Worm (Caenorhabditis elegans) whole organism, L3 larva: Measurements from ENCODE around the gene gpx-3.

Source experiments
- R02D3.7 ChIP-seq: fragments of 150-350 bp; optimal IDR thresholded peaks from 2 replicates; lab custom pipeline; 2014; ENCODE audit warnings: missing biosample characterization, missing genetic modification characterization
- ZK546.5 ChIP-seq: sonication (generic microtip); optimal IDR thresholded peaks from 2 replicates; lab custom pipeline; 2017; ENCODE audit warnings: missing biosample characterization, missing genetic modification characterization
- ama-1 ChIP-seq: fragments of 150-350 bp; optimal IDR thresholded peaks from 2 replicates; lab custom pipeline; 2018
- ceh-16 ChIP-seq: sonication (generic microtip); optimal IDR thresholded peaks from 2 replicates; lab custom pipeline; 2017; ENCODE audit warnings: missing biosample characterization, missing genetic modification characterization
- ceh-28 ChIP-seq: fragments of 150-350 bp; optimal IDR thresholded peaks from 2 replicates; lab custom pipeline; 2014; ENCODE audit warnings: missing biosample characterization, missing genetic modification reagents, missing genetic modification characterization
- egl-27 ChIP-seq: sonication (generic microtip); optimal IDR thresholded peaks from 4 replicates; lab custom pipeline; 2017; ENCODE audit warnings: missing biosample characterization, missing genetic modification reagents, missing genetic modification characterization
- egl-5 ChIP-seq: fragments of 150-350 bp; optimal IDR thresholded peaks from 2 replicates; lab custom pipeline; 2017; ENCODE audit warnings: missing biosample characterization, missing genetic modification reagents, missing genetic modification characterization, inconsistent platforms
- elt-1 ChIP-seq: fragments of 150-350 bp; optimal IDR thresholded peaks from 2 replicates; lab custom pipeline; 2014; ENCODE audit warnings: missing biosample characterization, missing genetic modification characterization
- elt-2 ChIP-seq: sonication (generic microtip); optimal IDR thresholded peaks from 2 replicates; lab custom pipeline; 2016; ENCODE audit warnings: missing genetic modification reagents, mild to moderate bottlenecking, missing genetic modification characterization, missing compliant biosample characterization
- fkh-10 ChIP-seq: sonication (generic microtip); optimal IDR thresholded peaks from 2 replicates; lab custom pipeline; 2017; ENCODE audit warnings: missing biosample characterization, missing genetic modification reagents, missing genetic modification characterization
- fkh-2 ChIP-seq: fragments of 150-350 bp; optimal IDR thresholded peaks from 2 replicates; lab custom pipeline; 2014; ENCODE audit warnings: missing biosample characterization, missing genetic modification reagents, missing genetic modification characterization
- fos-1 ChIP-seq: fragments of 150-350 bp; optimal IDR thresholded peaks from 2 replicates; lab custom pipeline; 2014; ENCODE audit warnings: missing biosample characterization, missing genetic modification characterization
- jun-1 ChIP-seq: fragments of 150-350 bp; optimal IDR thresholded peaks from 2 replicates; lab custom pipeline; 2014; ENCODE audit warnings: missing biosample characterization, missing genetic modification reagents, missing genetic modification characterization
- lin-15B ChIP-seq: fragments of 150-350 bp; optimal IDR thresholded peaks from 2 replicates; lab custom pipeline; 2014; ENCODE audit warnings: missing biosample characterization, missing genetic modification characterization
- lin-39 ChIP-seq: fragments of 150-350 bp; optimal IDR thresholded peaks from 2 replicates; lab custom pipeline; 2018; ENCODE audit warnings: missing biosample characterization, missing genetic modification reagents, missing genetic modification characterization
- lsy-12 ChIP-seq: sonication (generic microtip); optimal IDR thresholded peaks from 2 replicates; lab custom pipeline; 2016; ENCODE audit warnings: mild to moderate bottlenecking, missing genetic modification characterization, missing compliant biosample characterization
- mdl-1 ChIP-seq: fragments of 150-350 bp; optimal IDR thresholded peaks from 2 replicates; lab custom pipeline; 2014; ENCODE audit warnings: missing biosample characterization, missing genetic modification characterization
- mml-1 ChIP-seq: fragments of 150-350 bp; sonication (generic microtip); optimal IDR thresholded peaks from 3 replicates; lab custom pipeline; 2014; ENCODE audit warnings: missing biosample characterization, missing genetic modification characterization
- nfya-1 ChIP-seq: sonication (generic microtip); optimal IDR thresholded peaks from 2 replicates; lab custom pipeline; 2017; ENCODE audit warnings: missing genetic modification characterization, mild to moderate bottlenecking, missing compliant biosample characterization, antibody characterized with exemption, moderate library complexity; ENCODE audit not compliant: insufficient read depth
- nhr-11 ChIP-seq: fragments of 150-350 bp; optimal IDR thresholded peaks from 2 replicates; lab custom pipeline; 2014; ENCODE audit warnings: missing biosample characterization, missing genetic modification characterization
- nhr-12 ChIP-seq: fragments of 150-350 bp; optimal IDR thresholded peaks from 2 replicates; lab custom pipeline; 2014; ENCODE audit warnings: missing biosample characterization, missing genetic modification characterization
- nhr-23 ChIP-seq: fragments of 150-350 bp; optimal IDR thresholded peaks from 2 replicates; lab custom pipeline; 2014; ENCODE audit warnings: missing biosample characterization, missing genetic modification reagents, missing genetic modification characterization
- nhr-237 ChIP-seq: fragments of 150-350 bp; optimal IDR thresholded peaks from 2 replicates; lab custom pipeline; 2014; ENCODE audit warnings: missing biosample characterization, missing genetic modification characterization
- nhr-25 ChIP-seq: sonication (generic microtip); optimal IDR thresholded peaks from 2 replicates; lab custom pipeline; 2017; ENCODE audit warnings: missing biosample characterization, missing genetic modification characterization
- nhr-28 ChIP-seq: fragments of 150-350 bp; optimal IDR thresholded peaks from 2 replicates; lab custom pipeline; 2014; ENCODE audit warnings: missing biosample characterization, missing genetic modification characterization
- nhr-43 ChIP-seq: sonication (generic microtip); optimal IDR thresholded peaks from 2 replicates; lab custom pipeline; 2016; ENCODE audit warnings: mild to moderate bottlenecking, missing genetic modification characterization, missing compliant biosample characterization; ENCODE audit not compliant: poor library complexity, severe bottlenecking
- nhr-76 ChIP-seq: fragments of 150-350 bp; sonication (generic microtip); optimal IDR thresholded peaks from 5 replicates; lab custom pipeline; 2014; ENCODE audit warnings: missing biosample characterization, missing genetic modification characterization
- nhr-77 ChIP-seq: fragments of 150-350 bp; optimal IDR thresholded peaks from 2 replicates; lab custom pipeline; 2014; ENCODE audit warnings: missing biosample characterization, missing genetic modification characterization
- pha-4 ChIP-seq: fragments of 150-350 bp; optimal IDR thresholded peaks from 2 replicates; lab custom pipeline; 2014; ENCODE audit warnings: missing biosample characterization, missing genetic modification reagents, missing genetic modification characterization
- pqm-1 ChIP-seq: fragments of 150-350 bp; optimal IDR thresholded peaks from 2 replicates; lab custom pipeline; 2017; ENCODE audit warnings: missing biosample characterization, missing genetic modification characterization, inconsistent platforms
- sea-2 ChIP-seq: fragments of 150-350 bp; sonication (generic microtip); optimal IDR thresholded peaks from 4 replicates; lab custom pipeline; 2014; ENCODE audit warnings: missing biosample characterization, missing genetic modification reagents, missing genetic modification characterization
- skn-1 ChIP-seq: fragments of 150-350 bp; optimal IDR thresholded peaks from 2 replicates; lab custom pipeline; 2014; ENCODE audit warnings: missing biosample characterization, missing genetic modification characterization
- tbx-2 ChIP-seq: sonication (generic microtip); optimal IDR thresholded peaks from 2 replicates; lab custom pipeline; 2016; ENCODE audit warnings: mild to moderate bottlenecking, missing genetic modification characterization, missing compliant biosample characterization
- unc-39 ChIP-seq: sonication (generic microtip); optimal IDR thresholded peaks from 4 replicates; lab custom pipeline; 2017; ENCODE audit warnings: missing biosample characterization, missing genetic modification characterization
- unc-62 ChIP-seq: fragments of 150-350 bp; sonication (generic microtip); optimal IDR thresholded peaks from 4 replicates; lab custom pipeline; 2014; ENCODE audit warnings: missing biosample characterization, missing genetic modification reagents, missing genetic modification characterization
- zag-1 ChIP-seq: fragments of 150-350 bp; optimal IDR thresholded peaks from 2 replicates; lab custom pipeline; 2014; ENCODE audit warnings: missing biosample characterization, missing genetic modification characterization
- ztf-4 ChIP-seq: fragments of 150-350 bp; optimal IDR thresholded peaks from 2 replicates; lab custom pipeline; 2014; ENCODE audit warnings: missing biosample characterization, missing genetic modification characterization

Gene gpx-3

DNA sequence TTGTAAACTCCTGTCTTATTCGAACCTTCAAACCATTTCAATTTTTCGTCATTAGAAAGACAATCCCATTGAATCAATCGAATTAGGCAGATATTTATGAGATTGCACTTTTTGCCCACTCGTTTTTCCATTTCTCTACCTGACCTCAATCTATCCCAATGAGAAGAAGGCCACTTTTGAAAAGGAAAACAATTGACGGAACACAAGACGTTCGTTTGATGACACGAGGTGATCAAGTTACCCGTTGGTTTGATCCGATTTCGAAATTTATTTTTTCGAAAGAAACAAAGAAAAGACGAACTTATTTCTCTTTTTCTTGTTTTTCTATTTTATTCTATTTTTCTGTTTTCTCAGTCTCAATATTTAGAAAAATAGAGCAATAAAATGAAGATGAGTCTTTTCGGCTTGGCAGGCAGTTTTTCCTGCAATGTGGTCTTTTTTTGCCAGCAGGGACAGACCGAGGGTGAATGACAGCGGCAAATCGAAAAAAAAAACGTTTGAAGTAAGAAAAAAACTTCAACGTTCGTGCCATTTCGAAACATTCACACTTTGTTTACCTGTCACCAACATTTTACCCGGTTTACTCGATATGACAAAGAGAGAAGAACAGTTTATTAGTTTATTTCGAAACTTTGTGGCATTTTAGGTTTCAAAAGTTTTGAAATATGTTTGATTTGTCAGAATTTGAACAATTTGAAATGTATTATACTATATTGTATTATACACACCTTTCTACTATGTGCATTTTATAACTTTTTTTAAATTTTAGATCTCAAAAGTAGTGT is 39.5 kb upstream of the gpx-3 start:
- TF ChIP-seq nhr-77 (tag; lab: Kevin White, UChicago) (no peak), nhr-25 (tag; lab: Kevin White, UChicago) (peak; percentile 84), pha-4 (tag; lab: Kevin White, UChicago) (peak; percentile 71), nfya-1 (tag; lab: Kevin White, UChicago) (no peak), nhr-23 (peak; percentile 24)
- TF ChIP-seq, all 47 proteins: peak for 3

DNA sequence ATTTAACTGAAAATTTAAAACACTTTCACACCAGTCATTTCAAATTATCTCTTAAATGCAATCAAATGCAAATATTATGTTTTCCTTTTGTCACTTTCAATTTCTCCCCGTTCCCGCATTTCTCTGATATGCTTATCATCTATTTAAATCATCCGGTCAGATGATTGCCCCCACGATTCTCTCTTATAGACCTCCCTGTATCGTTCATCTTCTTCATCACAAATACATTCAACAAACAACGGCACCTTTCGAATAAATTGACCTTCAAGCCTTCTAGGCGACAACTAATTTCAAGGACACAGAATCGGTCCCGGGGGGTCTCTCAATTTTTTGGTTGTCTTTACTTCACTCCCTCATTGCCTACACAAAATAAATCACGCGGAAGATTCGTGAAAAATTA is 38.9 kb upstream of the gpx-3 start:
- peak; percentile 67 for TF ChIP-seq nhr-43
- TF ChIP-seq unc-39 (tag; lab: Kevin White, UChicago): no peak
- peak; percentile 95 for TF ChIP-seq nhr-25 (tag; lab: Kevin White, UChicago)
- TF ChIP-seq elt-2 (tag; lab: Kevin White, UChicago): peak; percentile 40
- no peak for TF ChIP-seq R02D3.7 (tag; lab: Kevin White, UChicago)
- peak; percentile 93 for TF ChIP-seq elt-1 (tag; lab: Kevin White, UChicago)
- peak; percentile 40 for TF ChIP-seq jun-1 (tag; lab: Kevin White, UChicago)
- peak; percentile 22 for TF ChIP-seq lin-39 (tag; lab: Kevin White, UChicago)
- TF ChIP-seq fkh-2: no peak
- peak; percentile 68 for TF ChIP-seq nhr-23
- peak; percentile 25 for TF ChIP-seq nfya-1 (tag; lab: Kevin White, UChicago)
- TF ChIP-seq lsy-12 (tag; lab: Kevin White, UChicago): no peak
- peak; percentile 20 for TF ChIP-seq ceh-16
- no peak for TF ChIP-seq nhr-11 (tag; lab: Kevin White, UChicago)
- no peak for TF ChIP-seq pqm-1 (tag; lab: Kevin White, UChicago)

DNA sequence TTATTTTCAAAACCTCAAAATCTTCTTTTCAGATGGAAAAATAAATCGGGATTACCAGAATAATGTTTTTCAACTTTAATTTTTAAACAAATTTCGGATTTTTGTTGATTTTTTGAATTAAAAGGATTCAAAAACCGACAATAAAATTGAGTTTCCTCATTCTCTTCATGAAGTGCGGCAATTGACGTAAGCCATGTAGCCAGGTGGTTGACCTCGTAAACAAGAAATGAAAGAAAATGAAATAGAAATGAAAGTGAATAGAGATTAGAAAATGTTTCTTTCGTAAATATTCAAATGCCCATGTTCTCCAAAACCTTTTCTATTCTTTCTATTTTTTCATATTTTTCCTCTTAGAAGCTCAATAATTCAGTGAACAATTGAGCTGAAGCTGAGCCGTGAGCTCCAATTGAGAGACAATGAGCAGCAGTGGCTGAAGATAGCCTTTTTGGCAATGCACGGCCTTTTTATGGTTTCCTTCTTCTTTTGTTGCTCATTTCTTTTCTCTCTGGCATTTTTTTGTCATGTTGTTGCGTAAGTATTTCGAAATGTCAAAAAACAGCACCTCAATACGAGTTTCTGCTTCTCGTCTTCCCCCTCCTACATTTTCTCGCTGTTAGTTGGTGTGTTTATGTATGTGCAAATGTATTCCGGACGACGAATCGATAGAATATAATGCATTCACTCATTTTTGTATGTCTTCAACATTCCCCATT is 37.9 kb upstream of the gpx-3 start:
- TF ChIP-seq fkh-2: no peak
- no peak for TF ChIP-seq ZK546.5 (tag; lab: Kevin White, UChicago)
- no peak for TF ChIP-seq fkh-10 (GFP tag; lab: Kevin White, UChicago)
- TF ChIP-seq zag-1: no peak
- no peak for TF ChIP-seq lsy-12 (tag; lab: Kevin White, UChicago)
- TF ChIP-seq lin-39 (tag; lab: Kevin White, UChicago): peak; percentile 19
- TF ChIP-seq mml-1 (tag; lab: Kevin White, UChicago): no peak
- peak; percentile 40 for TF ChIP-seq egl-5 (tag; lab: Kevin White, UChicago)
- TF ChIP-seq skn-1 (tag; lab: Kevin White, UChicago): peak; percentile 10
- TF ChIP-seq unc-39 (tag; lab: Kevin White, UChicago): no peak

DNA sequence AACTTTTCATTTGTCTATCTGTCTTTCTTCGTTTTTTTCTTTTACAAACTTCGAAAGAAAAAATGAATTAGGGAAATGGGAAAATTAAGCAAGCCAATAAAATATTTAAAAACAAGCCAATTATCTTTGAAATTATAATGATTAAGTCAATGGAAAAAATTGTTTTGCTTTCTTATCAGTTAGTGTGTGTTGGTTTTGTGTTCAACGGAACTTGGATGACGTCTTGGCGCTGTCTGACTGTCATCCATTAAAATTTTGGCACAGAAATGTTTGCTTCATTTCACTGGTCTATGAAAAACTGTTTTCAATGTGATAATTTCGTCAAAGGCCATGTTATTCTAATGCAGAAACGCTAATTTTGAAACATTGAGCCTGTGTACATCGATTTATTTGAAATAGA is 37.2 kb upstream of the gpx-3 start:
- TF ChIP-seq unc-62 (GFP tag; lab: Kevin White, UChicago) (no peak), pqm-1 (tag; lab: Kevin White, UChicago) (peak; percentile 46), nhr-28 (no peak), mdl-1 (no peak), elt-1 (tag; lab: Kevin White, UChicago) (no peak), elt-2 (tag; lab: Kevin White, UChicago) (peak; percentile 66)

DNA sequence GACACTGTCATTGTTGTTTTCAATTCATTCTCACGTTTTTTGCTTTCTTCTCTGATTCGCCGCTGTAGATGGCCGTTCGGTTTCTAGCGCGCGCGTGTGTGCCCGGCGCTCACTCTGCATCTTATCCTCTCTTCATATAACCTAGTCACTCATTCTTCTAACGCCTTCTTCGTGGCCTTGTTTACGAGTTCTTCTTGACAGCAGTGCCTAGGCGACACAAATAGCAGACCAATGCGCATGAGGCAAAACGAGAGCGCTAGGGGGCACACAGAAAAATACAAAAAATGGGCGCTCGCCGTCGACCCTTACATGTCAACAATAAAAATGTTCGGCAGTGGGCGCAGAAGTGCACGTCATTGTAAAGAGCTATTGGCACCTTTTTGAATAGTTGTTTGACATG is 36.6 kb upstream of the gpx-3 start:
- TF ChIP-seq lsy-12 (tag; lab: Kevin White, UChicago): no peak
- no peak for TF ChIP-seq skn-1 (tag; lab: Kevin White, UChicago)
- TF ChIP-seq unc-62 (GFP tag; lab: Kevin White, UChicago): peak; percentile 62
- no peak for TF ChIP-seq zag-1
- peak; percentile 33 for TF ChIP-seq elt-1 (tag; lab: Kevin White, UChicago)
- TF ChIP-seq nhr-25 (tag; lab: Kevin White, UChicago): peak; percentile 94
- TF ChIP-seq egl-27 (tag; lab: Kevin White, UChicago): no peak
- no peak for TF ChIP-seq ztf-4 (tag; lab: Kevin White, UChicago)
- TF ChIP-seq pha-4 (tag; lab: Kevin White, UChicago): peak; percentile 91
- no peak for TF ChIP-seq nhr-237 (tag; lab: Kevin White, UChicago)
- no peak for TF ChIP-seq nhr-77 (tag; lab: Kevin White, UChicago)
- TF ChIP-seq tbx-2: no peak
- TF ChIP-seq elt-2 (tag; lab: Kevin White, UChicago): peak; percentile 47
- TF ChIP-seq pqm-1 (tag; lab: Kevin White, UChicago): peak; percentile 24
- peak; percentile 34 for TF ChIP-seq ama-1 (lab: Kevin White, UChicago)
- peak; percentile 74 for TF ChIP-seq jun-1 (tag; lab: Kevin White, UChicago)
- TF ChIP-seq nfya-1 (tag; lab: Kevin White, UChicago): peak; percentile 84
- no peak for TF ChIP-seq fos-1
- no peak for TF ChIP-seq nhr-76 (tag; lab: Kevin White, UChicago)
- TF ChIP-seq fkh-10 (GFP tag; lab: Kevin White, UChicago): no peak
- no peak for TF ChIP-seq nhr-28
- no peak for TF ChIP-seq nhr-11 (tag; lab: Kevin White, UChicago)
- no peak for TF ChIP-seq lin-15B (tag; lab: Kevin White, UChicago)
- TF ChIP-seq unc-39 (tag; lab: Kevin White, UChicago): no peak
- peak; percentile 63 for TF ChIP-seq nhr-23
- TF ChIP-seq nhr-43: peak; percentile 22
- TF ChIP-seq nhr-12 (tag; lab: Kevin White, UChicago): no peak
- peak; percentile 57 for TF ChIP-seq mdl-1
- no peak for TF ChIP-seq sea-2
- peak; percentile 75 for TF ChIP-seq lin-39 (tag; lab: Kevin White, UChicago)
- TF ChIP-seq ceh-16: no peak
- TF ChIP-seq ZK546.5 (tag; lab: Kevin White, UChicago): no peak
- TF ChIP-seq ceh-28 (tag; lab: Kevin White, UChicago): peak; percentile 42
